Fruit fly (Drosophila melanogaster) whole organism, adult: ENCODE results near the gene Root.

Source experiments
- CG11617 ChIP-seq: fragments of 200-800 bp; sonication (Bioruptor generic); optimal IDR thresholded peaks from 2 replicates; lab custom pipeline; 2017; ENCODE audit warnings: mild to moderate bottlenecking, missing biosample characterization, missing genetic modification reagents, missing genetic modification characterization
- CG14711 ChIP-seq: fragments of 200-800 bp; sonication (Bioruptor generic); optimal IDR thresholded peaks from 2 replicates; lab custom pipeline; 2018; ENCODE audit warnings: missing biosample characterization, mild to moderate bottlenecking, missing genetic modification characterization, moderate library complexity
- CG33017 ChIP-seq: fragments of 200-800 bp; sonication (Bioruptor generic); optimal IDR thresholded peaks from 2 replicates; lab custom pipeline; 2018; ENCODE audit warnings: missing biosample characterization, mild to moderate bottlenecking, missing genetic modification characterization, moderate library complexity
- CG7101 ChIP-seq: fragments of 200-800 bp; sonication (Bioruptor generic); optimal IDR thresholded peaks from 2 replicates; lab custom pipeline; 2018; ENCODE audit warnings: missing biosample characterization, mild to moderate bottlenecking, missing genetic modification characterization, moderate library complexity
- Clk ChIP-seq: fragments of 200-800 bp; sonication (Bioruptor generic); optimal IDR thresholded peaks from 2 replicates; lab custom pipeline; 2017; ENCODE audit warnings: missing biosample characterization, missing genetic modification characterization
- Crg-1 ChIP-seq: fragments of 200-800 bp; sonication (Bioruptor generic); optimal IDR thresholded peaks from 2 replicates; lab custom pipeline; 2016; ENCODE audit warnings: missing biosample characterization, missing genetic modification characterization
- Mnt ChIP-seq: fragments of 200-800 bp; sonication (Bioruptor generic); optimal IDR thresholded peaks from 2 replicates; lab custom pipeline; 2016; ENCODE audit warnings: missing biosample characterization, mild to moderate bottlenecking, missing genetic modification characterization
- bab1 ChIP-seq: fragments of 200-800 bp; sonication (Bioruptor generic); optimal IDR thresholded peaks from 3 replicates; lab custom pipeline; 2019; ENCODE audit warnings: missing biosample characterization, mild to moderate bottlenecking, missing genetic modification characterization, moderate library complexity
- cnc ChIP-seq, 2 experiments: fragments of >200 bp; optimal IDR thresholded peaks; 2 replicates each; lab custom pipeline; 2017
- kay ChIP-seq: fragments of 200-800 bp; sonication (Bioruptor generic); peaks from one replicate; lab custom pipeline; 2016; ENCODE audit warnings: missing biosample characterization, missing genetic modification characterization, borderline replicate concordance
- ovo ChIP-seq: fragments of 200-800 bp; sonication (Bioruptor generic); optimal IDR thresholded peaks from 2 replicates; lab custom pipeline; 2016; ENCODE audit warnings: missing biosample characterization, missing genetic modification characterization
- pad ChIP-seq: fragments of 200-800 bp; sonication (Bioruptor generic); optimal IDR thresholded peaks from 3 replicates; lab custom pipeline; 2017; ENCODE audit warnings: missing biosample characterization, missing genetic modification characterization, mild to moderate bottlenecking, moderate library complexity, missing genetic modification reagents
- tj ChIP-seq: fragments of 200-800 bp; sonication (Bioruptor generic); optimal IDR thresholded peaks from 3 replicates; lab custom pipeline; 2017; ENCODE audit warnings: missing biosample characterization, mild to moderate bottlenecking, missing genetic modification characterization, moderate library complexity

DNA sequence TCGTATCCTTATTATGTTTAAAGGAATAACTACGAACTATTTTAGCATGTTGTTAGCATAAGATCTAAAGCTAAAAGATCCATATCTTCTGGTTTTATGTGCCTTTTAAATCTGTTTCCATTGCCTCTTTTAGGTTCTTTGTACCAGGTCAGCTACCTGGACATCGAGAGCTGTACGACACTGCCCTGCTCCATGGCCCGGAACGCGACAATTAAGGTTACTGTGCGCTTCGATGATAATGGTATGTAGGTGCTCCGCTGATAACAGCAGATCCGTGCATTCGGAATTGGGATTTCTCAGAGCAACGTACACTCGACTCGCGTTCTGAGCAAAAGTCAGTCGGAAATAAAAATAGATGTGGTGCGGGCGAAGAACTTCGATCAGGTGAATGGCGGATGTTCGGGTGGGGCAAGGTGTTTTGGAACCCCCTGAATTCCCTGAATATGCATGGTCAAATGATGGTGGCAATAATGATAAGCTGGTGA is 26.6 kb downstream of the Root start:
- TF ChIP-seq CG7101 (tag; lab: Kevin White, UChicago) (no peak), CG33017 (tag; lab: Kevin White, UChicago) (no peak), pad (GFP tag; lab: Kevin White, UChicago) (no peak), Mnt (no peak), kay (no peak), Crg-1 (no peak), Clk (GFP tag; lab: Kevin White, UChicago) (no peak), ovo (GFP tag; lab: Kevin White, UChicago) (no peak), cnc (optimal IDR thresholded peaks at IDR 0.05; lab: Kevin White, UChicago) (no peak), bab1 (GFP tag; lab: Kevin White, UChicago) (no peak), tj (GFP tag; lab: Kevin White, UChicago) (no peak), CG14711 (tag; lab: Kevin White, UChicago) (no peak), CG11617 (GFP tag; lab: Kevin White, UChicago) (no peak)
